Worm (Caenorhabditis elegans) whole organism, mixed stage, embryonic: ENCODE data around the gene Y81B9A.4.

ENCODE experiments used
- lsy-2 ChIP-seq: fragments of 150-350 bp; optimal IDR thresholded peaks from 2 replicates; lab custom pipeline; 2014; ENCODE audit warnings: missing biosample characterization, missing genetic modification characterization
- unc-62 ChIP-seq: fragments of 150-350 bp; optimal IDR thresholded peaks from 2 replicates; lab custom pipeline; 2014; ENCODE audit warnings: missing biosample characterization, missing genetic modification reagents, missing genetic modification characterization

DNA sequence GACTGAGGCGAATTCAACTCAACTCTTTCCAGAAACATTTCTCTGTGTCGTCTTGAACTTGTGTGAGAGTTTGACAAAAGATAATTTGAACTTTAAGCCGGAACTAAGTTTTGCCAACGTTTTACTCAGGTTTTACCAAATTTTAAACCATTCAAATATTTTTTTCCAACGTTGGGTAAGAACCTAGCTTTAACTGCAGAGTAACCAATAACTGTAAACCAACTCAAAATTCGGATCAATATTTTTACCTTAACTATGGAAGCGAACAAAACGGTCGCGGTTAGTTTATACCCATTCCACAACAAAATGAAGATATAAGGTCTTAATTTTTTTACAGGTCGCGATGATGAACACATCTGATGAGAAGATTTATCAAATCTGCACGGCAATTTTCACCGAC, 8.0 kb downstream of the Y81B9A.4 start:
- no peak for TF ChIP-seq lsy-2 (tag; lab: Kevin White, UChicago)
- no peak for TF ChIP-seq unc-62 (GFP tag; lab: Kevin White, UChicago)
